Worm (Caenorhabditis elegans): ENCODE results near the gene tomm-70.

- no peak for TF ChIP-seq tra-4 (tag; optimal IDR thresholded peaks at IDR 0.05)
- TF ChIP-seq scrt-1 (GFP tag; IDR thresholded peaks at IDR 0.05), result no peak
- no peak for TF ChIP-seq ceh-36 (tag; optimal IDR thresholded peaks at IDR 0.05)
- no peak for TF ChIP-seq ceh-13 (GFP tag; optimal IDR thresholded peaks at IDR 0.05)
- no peak for TF ChIP-seq aly-1 (tag; optimal IDR thresholded peaks at IDR 0.05)
- no peak for TF ChIP-seq ama-1 (optimal IDR thresholded peaks at IDR 0.05)
- TF ChIP-seq tbx-11 (GFP tag; IDR thresholded peaks at IDR 0.05), result no peak
- no peak for TF ChIP-seq ets-7 (tag; optimal IDR thresholded peaks at IDR 0.05)
- no peak for TF ChIP-seq hmg-4 (GFP tag; optimal IDR thresholded peaks at IDR 0.05)
- no peak for TF ChIP-seq flt-1 (GFP tag; IDR thresholded peaks at IDR 0.05)
- no peak for TF ChIP-seq hnd-1 (tag; optimal IDR thresholded peaks at IDR 0.05)
- TF ChIP-seq pes-1 (GFP tag; IDR thresholded peaks at IDR 0.05), result no peak
- TF ChIP-seq sea-1 (GFP tag; conservative IDR thresholded peaks at IDR 0.05), result no peak
These were observed 14.8 kb downstream of the tomm-70 start for ce11 chrIII:8739786-8740185.
